Fruit fly (Drosophila melanogaster) whole organism, wandering third instar larva: ENCODE results near the gene CG17294.

Source experiments
- Abd-B ChIP-seq: fragments of >200 bp; optimal IDR thresholded peaks from 2 replicates; lab custom pipeline; 2017; ENCODE audit warnings: missing biosample characterization, missing genetic modification characterization
- CG9705 ChIP-seq: fragments of 200-800 bp; sonication (Bioruptor generic); optimal IDR thresholded peaks from 2 replicates; lab custom pipeline; 2018; ENCODE audit warnings: missing biosample characterization, mild to moderate bottlenecking, missing genetic modification characterization
- Dif ChIP-seq: fragments of 200-275, 200-300 bp; sonication (Bioruptor generic); optimal IDR thresholded peaks from 2 replicates; lab custom pipeline; 2018; ENCODE audit warnings: missing biosample characterization, missing genetic modification characterization; ENCODE audit not compliant: partially characterized antibody
- GATAd ChIP-seq: sonication (Bioruptor generic); optimal IDR thresholded peaks from 2 replicates; lab custom pipeline; 2016; ENCODE audit warnings: missing biosample characterization, missing genetic modification characterization
- HLH106 ChIP-seq: fragments of 200-800 bp; optimal IDR thresholded peaks from 3 replicates; lab custom pipeline; 2019; ENCODE audit warnings: missing biosample characterization, mild to moderate bottlenecking, missing genetic modification characterization, moderate library complexity
- Hnf4 ChIP-seq: fragments of 200-800 bp; sonication (Bioruptor generic); optimal IDR thresholded peaks from 2 replicates; lab custom pipeline; 2016; ENCODE audit warnings: missing biosample characterization, mild to moderate bottlenecking, missing genetic modification characterization
- Hr78 ChIP-seq: fragments of >200 bp; optimal IDR thresholded peaks from 2 replicates; lab custom pipeline; 2017; ENCODE audit warnings: missing biosample characterization, missing genetic modification characterization
- Hr83 ChIP-seq: fragments of 200-300 bp; sonication (Bioruptor generic); optimal IDR thresholded peaks from 2 replicates; lab custom pipeline; 2016; ENCODE audit warnings: missing biosample characterization, mild to moderate bottlenecking, missing genetic modification characterization, moderate library complexity; ENCODE audit not compliant: poor library complexity, severe bottlenecking
- Jra ChIP-seq: sonication (Bioruptor generic); optimal IDR thresholded peaks from 2 replicates; lab custom pipeline; 2016; ENCODE audit warnings: missing biosample characterization, missing genetic modification characterization
- Mio ChIP-seq: sonication (Bioruptor generic); optimal IDR thresholded peaks from 2 replicates; lab custom pipeline; 2016; ENCODE audit warnings: missing biosample characterization, missing genetic modification characterization
- Myc ChIP-seq: fragments of >200 bp; optimal IDR thresholded peaks from 2 replicates; lab custom pipeline; 2017
- N ChIP-seq: fragments of >200 bp; optimal IDR thresholded peaks from 2 replicates; lab custom pipeline; 2018; ENCODE audit warnings: missing biosample characterization, missing external identifiers, missing genetic modification characterization
- OdsH ChIP-seq: fragments of 200-800 bp; sonication (Bioruptor generic); optimal IDR thresholded peaks from 2 replicates; lab custom pipeline; 2016; ENCODE audit warnings: missing biosample characterization, mild to moderate bottlenecking, missing genetic modification characterization
- Rel ChIP-seq, 2 experiments: fragments of 200-800 bp; sonication (Bioruptor generic) in 1 of 2; optimal IDR thresholded peaks; 2 replicates in 1 of 2; 3 replicates in 1 of 2; lab custom pipeline; 2016 to 2019; ENCODE audit warnings: mild to moderate bottlenecking in 2 of 2, missing biosample characterization in 2 of 2, missing genetic modification characterization in 2 of 2, moderate library complexity in 1 of 2
- Sp1 ChIP-seq: fragments of 200-800 bp; sonication (Bioruptor generic); optimal IDR thresholded peaks from 3 replicates; lab custom pipeline; 2019; ENCODE audit warnings: missing biosample characterization, mild to moderate bottlenecking, missing genetic modification characterization, moderate library complexity
- Vsx2 ChIP-seq: fragments of 200-300, 225-300 bp; sonication (Bioruptor generic); optimal IDR thresholded peaks from 2 replicates; lab custom pipeline; 2018; ENCODE audit warnings: missing biosample characterization, missing genetic modification characterization; ENCODE audit not compliant: partially characterized antibody
- br ChIP-seq: fragments of 200-800 bp; sonication (Bioruptor generic); optimal IDR thresholded peaks from 2 replicates; lab custom pipeline; 2016; ENCODE audit warnings: missing biosample characterization, missing genetic modification characterization
- brk ChIP-seq: fragments of 200-800 bp; sonication (Bioruptor generic); optimal IDR thresholded peaks from 2 replicates; lab custom pipeline; 2016; ENCODE audit warnings: missing biosample characterization, mild to moderate bottlenecking, missing genetic modification characterization
- dl ChIP-seq, 2 experiments: fragments of 175-275, 200-275 bp in 1 of 2; fragments of 200-275 bp in 1 of 2; sonication (Bioruptor generic); optimal IDR thresholded peaks; lab custom pipeline; 2018; ENCODE audit warnings: mild to moderate bottlenecking in 2 of 2, missing biosample characterization in 2 of 2, missing genetic modification characterization in 2 of 2, moderate library complexity in 2 of 2; ENCODE audit not compliant: partially characterized antibody in 2 of 2, insufficient read depth in 1 of 2
- dsf ChIP-seq: sonication (Bioruptor generic); optimal IDR thresholded peaks from 2 replicates; lab custom pipeline; 2016; ENCODE audit warnings: missing biosample characterization, missing genetic modification characterization, borderline replicate concordance
- foxo ChIP-seq, 2 experiments: fragments of 200-800 bp; sonication (Bioruptor generic); optimal IDR thresholded peaks; 2 replicates in 1 of 2; 3 replicates in 1 of 2; lab custom pipeline; 2016 to 2017; ENCODE audit warnings: missing biosample characterization in 2 of 2, missing genetic modification characterization in 2 of 2
- fru ChIP-seq: fragments of 200-800 bp; sonication (Bioruptor generic); optimal IDR thresholded peaks from 3 replicates; lab custom pipeline; 2016; ENCODE audit warnings: missing biosample characterization, mild to moderate bottlenecking, missing genetic modification characterization
- h ChIP-seq: fragments of 200-800 bp; sonication (Bioruptor generic); optimal IDR thresholded peaks from 3 replicates; lab custom pipeline; 2016; ENCODE audit warnings: missing biosample characterization, mild to moderate bottlenecking, missing genetic modification characterization
- jim ChIP-seq: fragments of 175-275, 200-325 bp; sonication (Bioruptor generic); optimal IDR thresholded peaks from 2 replicates; lab custom pipeline; 2016; ENCODE audit warnings: missing biosample characterization, mild to moderate bottlenecking, missing genetic modification characterization
- lola ChIP-seq: fragments of >200 bp; optimal IDR thresholded peaks from 2 replicates; lab custom pipeline; 2017; ENCODE audit warnings: missing biosample characterization, missing genetic modification characterization
- pan ChIP-seq: fragments of >200 bp; optimal IDR thresholded peaks from 2 replicates; lab custom pipeline; 2017
- sage ChIP-seq: fragments of 200-800 bp; sonication (Bioruptor generic); optimal IDR thresholded peaks from 2 replicates; lab custom pipeline; 2016; ENCODE audit warnings: missing biosample characterization, mild to moderate bottlenecking, missing genetic modification characterization
- tai ChIP-seq: sonication (Bioruptor generic); optimal IDR thresholded peaks from 2 replicates; lab custom pipeline; 2016; ENCODE audit warnings: missing biosample characterization, missing genetic modification characterization
- usp ChIP-seq: fragments of >200 bp; optimal IDR thresholded peaks from 2 replicates; lab custom pipeline; 2017; ENCODE audit warnings: missing biosample characterization, missing genetic modification characterization
- woc ChIP-seq: sonication (Bioruptor generic); optimal IDR thresholded peaks from 2 replicates; lab custom pipeline; 2016; ENCODE audit warnings: missing biosample characterization, mild to moderate bottlenecking, missing genetic modification characterization

CG17294 gene

DNA sequence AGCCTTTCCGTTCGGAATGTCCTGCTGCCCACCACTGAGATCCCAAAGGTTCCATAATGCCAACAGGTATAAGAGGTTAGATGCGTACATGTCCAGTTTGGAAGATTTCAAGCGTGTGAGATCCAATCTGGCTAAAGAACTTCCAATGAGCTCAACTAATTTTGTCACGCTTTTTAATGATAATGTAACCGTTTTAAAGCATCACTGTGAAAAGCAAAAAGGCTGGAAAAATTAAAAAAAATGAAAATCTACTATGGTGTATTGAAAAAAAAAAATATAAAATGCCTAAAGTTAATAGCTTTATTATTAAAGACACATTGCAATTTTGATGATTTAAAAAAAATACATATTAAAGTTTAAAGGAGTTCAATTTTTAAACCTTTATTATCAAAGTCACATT lies 16.3 kb downstream of the CG17294 start, which contains the start of gene Acp29AB:
Acp29AB (minus strand) TSS at position 101 of the 400 bp plus-strand sequence.
- TF ChIP-seq brk (GFP tag; lab: Kevin White, UChicago) (no peak), Sp1 (GFP tag; lab: Kevin White, UChicago) (no peak), OdsH (GFP tag; lab: Kevin White, UChicago) (no peak), Abd-B (GFP tag; lab: Kevin White, UChicago) (no peak), GATAd (GFP tag; lab: Kevin White, UChicago) (no peak), usp (no peak), pan (lab: Kevin White, UChicago) (no peak), Hnf4 (GFP tag; lab: Kevin White, UChicago) (no peak), tai (GFP tag; lab: Kevin White, UChicago) (no peak), fru (GFP tag; lab: Kevin White, UChicago) (no peak), woc (no peak)

DNA sequence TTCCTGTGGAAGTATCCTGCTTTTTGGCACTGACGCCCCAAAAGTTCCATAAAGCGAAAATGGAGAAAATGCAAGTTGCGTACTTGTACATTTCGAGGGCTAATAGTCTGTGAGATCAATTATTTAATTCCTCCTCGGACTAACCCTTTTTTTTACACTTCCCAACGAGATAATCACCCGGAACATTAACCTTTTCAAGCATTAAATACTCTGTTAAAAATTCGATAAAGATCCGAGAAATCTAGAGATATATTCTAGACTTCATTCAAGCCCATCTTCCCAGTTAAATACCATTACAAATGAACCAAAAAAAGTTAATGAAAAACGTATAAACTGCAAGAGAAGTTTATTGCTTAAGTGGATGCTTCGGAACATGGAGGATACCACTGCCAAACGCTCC lies 17.3 kb downstream of the CG17294 start, which contains the start of gene lectin-29Ca:
lectin-29Ca (minus strand) TSS at position 101 of the 400 bp plus-strand sequence.
- TF ChIP-seq HLH106 (tag; lab: Kevin White, UChicago) (no peak), Hr78 (GFP tag; lab: Kevin White, UChicago) (no peak), foxo (GFP tag; optimal IDR thresholded peaks at IDR 0.05; lab: Kevin White, UChicago) (no peak), Mio (GFP tag; lab: Kevin White, UChicago) (no peak), Abd-B (GFP tag; lab: Kevin White, UChicago) (no peak), dl (GFP tag; optimal IDR thresholded peaks at IDR 0.05; lab: Kevin White, UChicago; ENCODE audit: insufficient read depth in 1 of 2, partially characterized antibody in 2 of 2) (no peak), lola (GFP tag; lab: Kevin White, UChicago) (no peak), dsf (GFP tag; lab: Kevin White, UChicago) (no peak), br (no peak), jim (GFP tag; lab: Kevin White, UChicago) (no peak), brk (GFP tag; lab: Kevin White, UChicago) (no peak)

DNA sequence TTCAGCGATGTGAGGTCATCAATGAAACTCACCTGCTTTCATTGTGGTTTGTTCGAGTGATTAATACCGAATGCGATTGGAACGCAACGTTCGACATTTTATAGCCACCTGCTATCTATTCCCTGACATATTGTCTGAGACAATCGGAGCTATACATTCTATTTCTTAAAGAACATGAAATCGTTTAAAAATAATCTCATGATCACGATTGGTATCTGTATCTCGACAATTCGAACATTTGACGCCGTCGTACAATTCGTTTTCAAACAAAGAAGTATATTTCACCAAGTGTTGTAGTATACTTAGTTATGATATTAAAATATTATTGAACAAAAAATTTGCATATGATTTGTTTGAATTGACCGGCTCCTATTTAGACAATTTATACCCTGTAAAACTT lies 18.0 kb downstream of the CG17294 start, which contains the start of gene Peritrophin-15b:
Peritrophin-15b (minus strand) TSS at position 101 of the 400 bp plus-strand sequence.
- TF ChIP-seq Sp1 (GFP tag; lab: Kevin White, UChicago) (no peak), brk (GFP tag; lab: Kevin White, UChicago) (no peak), sage (GFP tag; lab: Kevin White, UChicago) (no peak), dsf (GFP tag; lab: Kevin White, UChicago) (no peak), usp (no peak), Hnf4 (GFP tag; lab: Kevin White, UChicago) (no peak)

DNA sequence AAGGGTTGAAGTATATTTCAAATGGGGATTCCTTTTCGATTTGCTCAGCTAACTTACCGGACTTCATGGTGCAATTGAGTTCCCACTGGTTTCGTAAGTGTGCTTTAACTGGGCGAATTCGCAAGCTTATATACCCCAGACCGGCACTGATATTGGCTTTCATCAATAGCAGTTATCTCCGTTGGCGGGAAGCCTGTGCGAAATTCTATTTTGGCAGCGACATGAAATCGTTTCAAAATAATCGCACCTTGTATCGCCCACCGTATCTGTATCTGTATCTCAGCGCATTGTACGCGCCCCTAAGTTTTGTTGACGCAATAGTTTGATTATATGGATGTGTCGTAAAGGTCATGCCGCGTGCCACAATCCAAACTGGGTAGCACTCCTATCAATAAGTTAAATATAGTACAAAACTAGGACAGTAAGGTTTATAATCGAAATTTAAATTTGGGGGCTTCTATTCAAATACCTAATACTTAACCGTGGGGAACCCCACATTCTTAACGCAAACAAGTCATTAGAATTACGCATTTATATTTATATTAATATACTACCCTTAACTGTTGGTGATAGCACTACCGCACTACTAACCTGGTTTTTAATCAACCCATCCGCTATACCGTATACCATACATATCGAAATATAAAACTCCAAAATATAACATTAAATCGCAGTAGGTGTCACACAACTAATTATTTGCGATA lies 19.3 kb downstream of the CG17294 start, which contains the start of the genes Peritrophin-15a and CG13385:
Peritrophin-15a (minus strand) TSS at position 101 of the 704 bp plus-strand sequence.
CG13385 (plus strand) TSS at position 654 of the 704 bp plus-strand sequence.
- TF ChIP-seq pan (lab: Kevin White, UChicago) (no peak), br (no peak), Vsx2 (GFP tag; lab: Kevin White, UChicago) (no peak), Mio (GFP tag; lab: Kevin White, UChicago) (no peak), usp (no peak), Abd-B (GFP tag; lab: Kevin White, UChicago) (no peak), dsf (GFP tag; lab: Kevin White, UChicago) (no peak), HLH106 (tag; lab: Kevin White, UChicago) (no peak), GATAd (GFP tag; lab: Kevin White, UChicago) (no peak)

DNA sequence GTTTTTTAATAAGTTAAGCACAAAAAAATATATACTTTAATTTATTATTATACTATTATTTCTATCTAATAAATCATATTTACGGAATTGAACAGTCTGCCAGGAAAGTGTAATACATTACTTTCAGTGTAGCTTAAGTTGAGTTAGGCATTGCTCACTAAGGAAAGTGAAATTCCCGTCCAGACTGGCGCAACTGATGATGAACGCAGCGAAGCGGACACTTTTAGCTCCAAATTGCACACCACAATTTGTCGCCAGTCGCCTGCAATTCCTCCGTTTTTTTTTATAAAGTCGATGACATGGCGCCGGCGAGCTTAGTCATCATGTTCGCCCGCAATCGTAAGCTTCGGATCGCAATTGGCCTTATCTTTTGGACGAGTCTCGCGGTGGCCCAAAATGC lies 21.9 kb downstream of the CG17294 start, which contains the start of gene CG13386:
CG13386 (plus strand) TSS at position 301 of the 400 bp plus-strand sequence.
- TF ChIP-seq Dif (no peak), h (GFP tag; lab: Kevin White, UChicago) (no peak), brk (GFP tag; lab: Kevin White, UChicago) (no peak), Vsx2 (GFP tag; lab: Kevin White, UChicago) (no peak), Rel (GFP tag; optimal IDR thresholded peaks at IDR 0.05; lab: Kevin White, UChicago) (no peak), Rel (tag; optimal IDR thresholded peaks at IDR 0.05; lab: Kevin White, UChicago) (no peak), Myc (lab: Kevin White, UChicago) (no peak), Hr83 (no peak), tai (GFP tag; lab: Kevin White, UChicago) (no peak), CG9705 (GFP tag; lab: Kevin White, UChicago) (no peak), Mio (GFP tag; lab: Kevin White, UChicago) (no peak), br (no peak), N (GFP tag; lab: Kevin White, UChicago) (no peak), fru (GFP tag; lab: Kevin White, UChicago) (no peak), woc (no peak), lola (GFP tag; lab: Kevin White, UChicago) (no peak), Jra (no peak), HLH106 (tag; lab: Kevin White, UChicago) (no peak), sage (GFP tag; lab: Kevin White, UChicago) (no peak), usp (no peak)
